Fruit fly (Drosophila melanogaster) whole organism, adult: ENCODE results near the gene mRpS21.

Experiments used
- CG11617 ChIP-seq: fragments of 200-800 bp; sonication (Bioruptor generic); optimal IDR thresholded peaks from 2 replicates; lab custom pipeline; 2017; ENCODE audit warnings: mild to moderate bottlenecking, missing biosample characterization, missing genetic modification reagents, missing genetic modification characterization
- CG12768 ChIP-seq: fragments of 200-800 bp; sonication (Bioruptor generic); optimal IDR thresholded peaks from 2 replicates; lab custom pipeline; 2017; ENCODE audit warnings: missing biosample characterization, missing genetic modification characterization, mild to moderate bottlenecking, moderate library complexity, missing genetic modification reagents
- CG14711 ChIP-seq: fragments of 200-800 bp; sonication (Bioruptor generic); optimal IDR thresholded peaks from 2 replicates; lab custom pipeline; 2018; ENCODE audit warnings: missing biosample characterization, mild to moderate bottlenecking, missing genetic modification characterization, moderate library complexity
- CG1620 ChIP-seq: fragments of 200-800 bp; sonication (Bioruptor generic); optimal IDR thresholded peaks from 2 replicates; lab custom pipeline; 2016; ENCODE audit warnings: missing biosample characterization, missing genetic modification characterization
- CG33017 ChIP-seq: fragments of 200-800 bp; sonication (Bioruptor generic); optimal IDR thresholded peaks from 2 replicates; lab custom pipeline; 2018; ENCODE audit warnings: missing biosample characterization, mild to moderate bottlenecking, missing genetic modification characterization, moderate library complexity
- CG5204 ChIP-seq: fragments of 200-800 bp; sonication (Bioruptor generic); optimal IDR thresholded peaks from 2 replicates; lab custom pipeline; 2016; ENCODE audit warnings: missing biosample characterization, missing genetic modification characterization
- CG7045 ChIP-seq: fragments of 200-800 bp; sonication (Bioruptor generic); optimal IDR thresholded peaks from 2 replicates; lab custom pipeline; 2017; ENCODE audit warnings: missing biosample characterization, mild to moderate bottlenecking, missing genetic modification characterization
- CG7101 ChIP-seq: fragments of 200-800 bp; sonication (Bioruptor generic); optimal IDR thresholded peaks from 2 replicates; lab custom pipeline; 2018; ENCODE audit warnings: missing biosample characterization, mild to moderate bottlenecking, missing genetic modification characterization, moderate library complexity
- Clk ChIP-seq: fragments of 200-800 bp; sonication (Bioruptor generic); optimal IDR thresholded peaks from 2 replicates; lab custom pipeline; 2017; ENCODE audit warnings: missing biosample characterization, missing genetic modification characterization
- Crg-1 ChIP-seq: fragments of 200-800 bp; sonication (Bioruptor generic); optimal IDR thresholded peaks from 2 replicates; lab custom pipeline; 2016; ENCODE audit warnings: missing biosample characterization, missing genetic modification characterization
- Hr96 ChIP-seq: fragments of 200-800 bp; sonication (Bioruptor generic); optimal IDR thresholded peaks from 2 replicates; lab custom pipeline; 2016; ENCODE audit warnings: missing biosample characterization, missing genetic modification characterization
- Mnt ChIP-seq: fragments of 200-800 bp; sonication (Bioruptor generic); optimal IDR thresholded peaks from 2 replicates; lab custom pipeline; 2016; ENCODE audit warnings: missing biosample characterization, mild to moderate bottlenecking, missing genetic modification characterization
- bab1 ChIP-seq: fragments of 200-800 bp; sonication (Bioruptor generic); optimal IDR thresholded peaks from 3 replicates; lab custom pipeline; 2019; ENCODE audit warnings: missing biosample characterization, mild to moderate bottlenecking, missing genetic modification characterization, moderate library complexity
- cic ChIP-seq: fragments of 200-800 bp; sonication (Bioruptor generic); optimal IDR thresholded peaks from 2 replicates; lab custom pipeline; 2017; ENCODE audit warnings: missing biosample characterization, mild to moderate bottlenecking, missing genetic modification characterization, moderate library complexity
- cnc ChIP-seq, 2 experiments: fragments of >200 bp; optimal IDR thresholded peaks; 2 replicates each; lab custom pipeline; 2017
- kay ChIP-seq: fragments of 200-800 bp; sonication (Bioruptor generic); peaks from one replicate; lab custom pipeline; 2016; ENCODE audit warnings: missing biosample characterization, missing genetic modification characterization, borderline replicate concordance
- ovo ChIP-seq: fragments of 200-800 bp; sonication (Bioruptor generic); optimal IDR thresholded peaks from 2 replicates; lab custom pipeline; 2016; ENCODE audit warnings: missing biosample characterization, missing genetic modification characterization
- pad ChIP-seq: fragments of 200-800 bp; sonication (Bioruptor generic); optimal IDR thresholded peaks from 3 replicates; lab custom pipeline; 2017; ENCODE audit warnings: missing biosample characterization, missing genetic modification characterization, mild to moderate bottlenecking, moderate library complexity, missing genetic modification reagents
- tj ChIP-seq: fragments of 200-800 bp; sonication (Bioruptor generic); optimal IDR thresholded peaks from 3 replicates; lab custom pipeline; 2017; ENCODE audit warnings: missing biosample characterization, mild to moderate bottlenecking, missing genetic modification characterization, moderate library complexity
- toe ChIP-seq: fragments of 200-800 bp; sonication (Bioruptor generic); optimal IDR thresholded peaks from 2 replicates; lab custom pipeline; 2016; ENCODE audit warnings: missing biosample characterization, missing genetic modification characterization

The mRpS21 gene

DNA sequence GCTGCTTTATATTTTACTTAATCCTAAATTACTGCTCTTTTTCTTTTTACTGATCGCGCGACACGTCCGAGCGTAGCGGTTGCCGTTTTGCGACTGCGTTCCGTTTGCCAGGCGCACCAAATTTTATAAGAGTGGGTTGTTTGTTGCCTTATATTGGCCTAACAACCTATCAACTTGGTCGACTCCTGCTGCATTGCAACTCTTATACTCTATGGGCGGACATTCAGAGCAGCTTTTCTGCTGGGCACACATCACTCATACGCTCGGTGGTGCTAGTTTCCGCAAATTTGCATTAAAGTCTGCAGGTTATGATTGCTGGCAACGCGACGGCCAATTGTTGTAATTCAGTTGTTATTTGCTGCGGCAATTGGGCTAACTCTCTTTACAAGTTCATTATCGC, 33.6 kb upstream of the mRpS21 start, which contains the start of gene yellow-e:
yellow-e (minus strand) TSS at position 101 of the 400 bp plus-strand sequence.
- TF ChIP-seq CG12768 (GFP tag; lab: Kevin White, UChicago) (no peak), tj (GFP tag; lab: Kevin White, UChicago) (no peak), CG5204 (no peak), CG33017 (no peak), cnc (optimal IDR thresholded peaks at IDR 0.05; lab: Kevin White, UChicago) (no peak), CG1620 (no peak), Crg-1 (GFP tag; lab: Kevin White, UChicago) (no peak), Mnt (GFP tag; lab: Kevin White, UChicago) (no peak), CG7045 (GFP tag; lab: Kevin White, UChicago) (no peak), bab1 (GFP tag; lab: Kevin White, UChicago) (no peak), CG14711 (tag; lab: Kevin White, UChicago) (no peak), cic (no peak), Clk (GFP tag; lab: Kevin White, UChicago) (no peak)

DNA sequence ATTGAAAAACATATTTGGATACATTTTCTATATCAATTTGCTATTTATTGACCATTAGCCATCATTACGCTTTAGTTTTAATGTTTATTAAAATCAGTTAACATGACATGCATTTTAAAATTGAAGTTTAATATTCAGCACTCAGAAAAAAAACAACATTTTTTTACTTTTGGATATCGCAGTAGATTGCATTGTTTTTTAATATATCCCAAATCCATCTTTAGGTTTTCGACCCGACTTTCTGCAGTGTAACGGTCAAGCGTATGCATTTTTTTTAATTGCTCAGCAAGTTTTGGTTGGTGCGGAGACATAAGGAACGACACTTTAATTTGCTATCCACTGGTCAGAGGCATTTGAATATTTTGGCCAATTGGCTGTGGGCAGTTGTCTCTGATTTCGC, 31.1 kb upstream of the mRpS21 start:
- no peak for TF ChIP-seq cic
- TF ChIP-seq cnc (optimal IDR thresholded peaks at IDR 0.05; lab: Kevin White, UChicago) = no peak
- peak; percentile 26 for TF ChIP-seq tj (GFP tag; lab: Kevin White, UChicago)
- no peak for TF ChIP-seq CG7101 (tag; lab: Kevin White, UChicago)
- TF ChIP-seq CG7045 (GFP tag; lab: Kevin White, UChicago) = no peak
- no peak for TF ChIP-seq ovo

DNA sequence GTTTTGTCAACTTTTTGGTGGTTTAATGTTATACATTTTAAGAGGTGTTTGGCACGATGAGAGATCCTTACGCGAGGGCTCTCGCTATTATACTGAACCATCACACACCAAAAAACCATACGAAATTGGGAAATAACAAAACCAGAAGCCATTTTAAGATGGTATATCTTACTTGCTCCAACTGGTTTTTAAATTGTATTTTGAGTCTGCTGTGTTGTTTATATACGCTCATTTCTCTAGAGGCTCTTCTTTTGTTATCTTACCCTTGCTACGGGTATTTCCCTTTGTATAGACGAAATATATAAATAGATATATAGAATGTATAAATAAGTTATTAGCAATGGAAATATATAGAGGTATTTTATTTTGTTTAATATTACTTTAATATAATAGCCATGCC, 25.3 kb upstream of the mRpS21 start, which contains the start of gene yellow-e2:
yellow-e2 (minus strand) TSS at position 101 of the 400 bp plus-strand sequence.
- TF ChIP-seq toe (GFP tag; lab: Kevin White, UChicago) (no peak), CG14711 (tag; lab: Kevin White, UChicago) (no peak)

DNA sequence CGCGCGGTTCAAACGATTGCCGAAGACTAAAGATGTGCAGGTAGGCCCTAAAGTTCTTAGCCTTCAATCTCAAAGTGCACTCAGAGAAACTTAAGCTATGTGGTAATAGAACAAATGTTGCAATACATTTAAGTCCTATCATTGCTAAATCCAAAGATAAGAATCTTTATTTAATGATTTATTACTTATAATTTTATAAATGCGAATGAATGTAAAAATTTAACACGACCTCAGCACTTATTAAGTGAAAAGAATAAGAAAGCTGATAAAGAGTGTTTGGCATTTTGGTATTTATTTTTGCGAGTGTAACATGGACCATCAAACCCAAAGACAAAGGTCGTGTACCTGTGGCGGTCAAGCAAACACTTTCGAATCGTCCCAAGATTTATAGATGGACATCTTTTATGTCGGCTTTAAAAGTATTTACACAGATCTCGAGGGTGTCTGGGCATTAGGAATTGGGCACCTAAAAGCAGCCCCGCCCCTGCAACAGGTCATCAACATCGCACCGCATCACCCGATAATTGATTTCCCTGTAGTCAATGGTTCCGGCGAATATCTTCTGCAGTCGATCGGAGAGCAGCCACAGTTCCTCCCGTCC, 23.3 kb upstream of the mRpS21 start, which contains the start of gene yellow-e3:
yellow-e3 (minus strand) TSS at position 30 of the 601 bp plus-strand sequence.
- no peak for TF ChIP-seq Mnt (GFP tag; lab: Kevin White, UChicago)
- TF ChIP-seq kay (GFP tag; lab: Kevin White, UChicago) = peak; percentile 1

DNA sequence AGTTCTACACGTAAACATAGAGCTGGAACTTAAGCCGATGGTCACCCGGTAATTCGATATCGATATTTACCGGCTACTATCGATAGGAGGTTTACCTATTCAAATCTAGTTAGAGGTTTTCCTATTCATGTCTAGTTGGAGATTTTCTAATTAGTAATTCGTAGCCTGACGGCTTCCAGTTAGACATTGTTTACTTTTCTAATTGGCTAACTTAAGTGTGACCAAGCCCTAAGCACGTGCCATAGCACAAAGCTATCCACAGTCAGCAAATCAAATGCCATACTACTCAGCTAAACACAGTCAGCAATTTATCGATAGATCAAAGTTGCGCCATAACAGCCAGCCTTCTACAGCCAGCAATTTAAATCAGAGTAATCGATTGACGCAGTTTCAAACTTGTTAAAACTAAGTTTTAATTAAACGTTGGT, 21.4 kb upstream of the mRpS21 start, which contains the start of gene Dpm3:
Dpm3 (minus strand) TSS at position 20 of the 428 bp plus-strand sequence.
- no peak for TF ChIP-seq Hr96 (GFP tag; lab: Kevin White, UChicago)
- peak; percentile 15 for TF ChIP-seq pad (GFP tag; lab: Kevin White, UChicago)
- TF ChIP-seq CG11617 (GFP tag; lab: Kevin White, UChicago) = no peak
- TF ChIP-seq CG5204 = no peak
- no peak for TF ChIP-seq kay (GFP tag; lab: Kevin White, UChicago)
- TF ChIP-seq cic = no peak
- TF ChIP-seq Clk (GFP tag; lab: Kevin White, UChicago) = no peak
- no peak for TF ChIP-seq cnc (optimal IDR thresholded peaks at IDR 0.05; lab: Kevin White, UChicago)
- TF ChIP-seq CG12768 (GFP tag; lab: Kevin White, UChicago) = no peak
- no peak for TF ChIP-seq ovo
- TF ChIP-seq tj (GFP tag; lab: Kevin White, UChicago) = peak; percentile 20
- TF ChIP-seq CG7101 (tag; lab: Kevin White, UChicago) = no peak
- no peak for TF ChIP-seq CG14711 (tag; lab: Kevin White, UChicago)
- peak; percentile 54 for TF ChIP-seq bab1 (GFP tag; lab: Kevin White, UChicago)
- TF ChIP-seq CG33017 = no peak
- peak; percentile 21 for TF ChIP-seq Crg-1 (GFP tag; lab: Kevin White, UChicago)
- peak; percentile 11 for TF ChIP-seq Mnt (GFP tag; lab: Kevin White, UChicago)
- TF ChIP-seq CG1620 = peak; percentile 58
- no peak for TF ChIP-seq CG7045 (GFP tag; lab: Kevin White, UChicago)
- peak; percentile 39 for TF ChIP-seq toe (GFP tag; lab: Kevin White, UChicago)

DNA sequence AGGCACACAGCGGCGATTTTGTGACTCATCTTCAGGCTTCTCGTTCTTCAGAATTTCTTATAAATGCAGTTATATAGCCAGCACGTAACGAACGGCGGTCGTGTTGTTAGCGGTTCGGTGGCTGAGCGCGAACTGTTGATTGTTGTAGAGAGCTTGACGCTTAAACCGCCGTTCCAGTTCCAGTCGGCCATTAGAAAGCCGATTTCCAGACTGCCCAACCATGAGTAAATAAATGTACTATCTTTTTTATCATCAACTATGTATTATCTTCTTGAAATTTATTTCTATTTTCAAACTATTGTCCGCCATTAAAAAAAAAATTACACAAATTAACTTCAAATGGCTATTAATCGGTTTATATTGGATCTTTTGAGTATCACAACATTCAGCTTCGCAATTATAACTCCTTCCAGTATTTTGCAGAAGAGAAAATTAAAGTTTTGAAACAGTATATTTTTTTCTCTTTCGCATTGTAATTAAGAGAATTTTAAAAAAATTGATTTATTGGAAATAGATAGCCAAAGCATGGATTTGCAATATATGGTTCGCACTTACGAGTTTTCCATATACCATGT, 20.2 kb upstream of the mRpS21 start, which contains the start of gene GILT1:
GILT1 (minus strand) TSS at position 141 of the 575 bp plus-strand sequence.
- peak; percentile 22 for TF ChIP-seq cic
- peak; percentile 59 for TF ChIP-seq pad (GFP tag; lab: Kevin White, UChicago)
- TF ChIP-seq CG7101 (tag; lab: Kevin White, UChicago) = peak; percentile 12
- TF ChIP-seq tj (GFP tag; lab: Kevin White, UChicago) = peak; percentile 1
- no peak for TF ChIP-seq Crg-1 (GFP tag; lab: Kevin White, UChicago)
- TF ChIP-seq bab1 (GFP tag; lab: Kevin White, UChicago) = peak; percentile 39
- TF ChIP-seq CG33017 = no peak
- no peak for TF ChIP-seq CG5204
- TF ChIP-seq kay (GFP tag; lab: Kevin White, UChicago) = peak; percentile 69
- TF ChIP-seq Mnt (GFP tag; lab: Kevin White, UChicago) = peak; percentile 43
- peak; percentile 44 for TF ChIP-seq ovo
- no peak for TF ChIP-seq CG11617 (GFP tag; lab: Kevin White, UChicago)
